Worm (Caenorhabditis elegans) whole organism, early embryonic: Measurements from ENCODE around the gene F36H1.11.

Experiments
- aly-1 ChIP-seq: sonication (generic microtip); optimal IDR thresholded peaks from 2 replicates; lab custom pipeline; 2016; ENCODE audit warnings: missing genetic modification characterization, missing compliant biosample characterization
- ama-1 ChIP-seq: fragments of 150-350 bp; optimal IDR thresholded peaks from 2 replicates; lab custom pipeline; 2014
- ceh-13 ChIP-seq: fragments of 200-800 bp; sonication (Bioruptor generic); optimal IDR thresholded peaks from 2 replicates; lab custom pipeline; 2018; ENCODE audit warnings: mild to moderate bottlenecking, missing genetic modification characterization, missing compliant biosample characterization
- ceh-36 ChIP-seq: sonication (generic microtip); optimal IDR thresholded peaks from 2 replicates; lab custom pipeline; 2016; ENCODE audit warnings: missing genetic modification characterization, inconsistent platforms, missing compliant biosample characterization
- flt-1 ChIP-seq: fragments of 200-800 bp; sonication (Bioruptor generic); IDR thresholded peaks from 2 replicates; pipeline ENCODE4 v1.3.6; 2022; ENCODE audit warnings: missing genetic modification characterization, missing compliant biosample characterization
- hmbx-1 ChIP-seq: sonication (generic microtip); optimal IDR thresholded peaks from 2 replicates; lab custom pipeline; 2016; ENCODE audit warnings: mild to moderate bottlenecking, missing genetic modification characterization, missing compliant biosample characterization
- hnd-1 ChIP-seq: sonication (generic microtip); optimal IDR thresholded peaks from 2 replicates; lab custom pipeline; 2016; ENCODE audit warnings: missing genetic modification characterization, missing compliant biosample characterization
- scrt-1 ChIP-seq: fragments of 200-800 bp; sonication (Bioruptor generic); IDR thresholded peaks from 2 replicates; pipeline ENCODE4 v1.3.6; 2022; ENCODE audit warnings: missing genetic modification characterization, missing compliant biosample characterization
- sea-1 ChIP-seq: fragments of 200-800 bp; sonication (Bioruptor generic); conservative IDR thresholded peaks from 2 replicates; pipeline ENCODE4 v1.3.6; 2022; ENCODE audit warnings: missing genetic modification characterization, missing compliant biosample characterization
- tbx-11 ChIP-seq: fragments of 200-800 bp; sonication (Bioruptor generic); IDR thresholded peaks from 2 replicates; pipeline ENCODE4 v1.3.6; 2022; ENCODE audit warnings: missing genetic modification characterization, missing compliant biosample characterization
- tbx-37 ChIP-seq: fragments of 200-800 bp; sonication (Bioruptor generic); conservative IDR thresholded peaks from 2 replicates; pipeline ENCODE4 v1.3.6; 2022; ENCODE audit warnings: missing genetic modification reagents, missing genetic modification characterization, missing compliant biosample characterization

DNA sequence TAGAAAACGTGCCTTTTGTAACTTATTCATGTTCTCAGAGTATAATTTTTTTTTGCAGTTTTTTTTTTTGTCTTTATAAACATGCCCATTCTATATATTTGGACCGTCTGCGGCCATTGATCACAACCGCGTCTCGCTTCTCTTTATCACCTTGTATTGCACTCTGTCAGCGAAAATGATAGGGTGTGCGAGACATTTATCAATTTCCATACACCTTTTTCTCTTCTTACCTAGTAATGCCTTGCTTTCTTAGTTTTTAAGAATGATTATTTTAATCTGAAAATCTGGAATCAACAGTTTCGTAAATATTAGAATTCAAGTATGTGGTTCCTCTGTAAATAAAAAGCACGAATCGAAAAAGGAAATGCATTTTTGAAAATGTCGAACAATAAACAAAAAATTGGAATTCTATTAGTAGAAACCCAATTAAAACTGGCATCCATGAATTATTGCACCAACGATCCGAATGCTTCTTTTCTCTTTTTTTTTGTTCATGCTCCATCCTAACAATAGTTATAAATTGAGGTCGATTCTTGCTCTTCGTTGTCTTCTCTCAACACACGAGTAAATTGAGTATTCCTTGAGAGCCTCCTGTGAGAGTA is 11.8 kb upstream of the F36H1.11 start:
- TF ChIP-seq ama-1 (no peak), sea-1 (GFP tag; lab: Robert Waterston, UW) (no peak), flt-1 (GFP tag; lab: Robert Waterston, UW) (no peak), aly-1 (no peak), hnd-1 (no peak), ceh-13 (GFP tag; lab: Kevin White, UChicago) (no peak), hmbx-1 (tag; lab: Kevin White, UChicago) (no peak), tbx-37 (GFP tag; lab: Robert Waterston, UW) (no peak), ceh-36 (no peak), scrt-1 (GFP tag; lab: Robert Waterston, UW) (no peak), tbx-11 (no peak)
